Fruit fly (Drosophila melanogaster) whole organism, pupa: Measurements from ENCODE around the gene CG10561.
A peak's percentile ranks its signal among the peaks of the same experiment; 100 is the strongest.

ENCODE experiments used
- CG10348 ChIP-seq: fragments of 200-800 bp; sonication (Bioruptor generic); IDR thresholded peaks from 2 replicates; pipeline ENCODE4 v1.3.6; 2022; ENCODE audit warnings: missing biosample characterization, missing genetic modification characterization
- CG12605 ChIP-seq: fragments of 200-800 bp; sonication (Bioruptor generic); IDR thresholded peaks from 2 replicates; pipeline ENCODE4 v1.3.6; 2022; ENCODE audit warnings: missing biosample characterization, missing genetic modification characterization
- CG13204 ChIP-seq: fragments of 200-800 bp; sonication (Bioruptor generic); optimal IDR thresholded peaks from 2 replicates; lab custom pipeline; 2018; ENCODE audit warnings: missing biosample characterization, mild to moderate bottlenecking, missing genetic modification characterization, moderate library complexity
- CG14655 ChIP-seq: fragments of 200-800 bp; sonication (Bioruptor generic); optimal IDR thresholded peaks from 3 replicates; lab custom pipeline; 2017; ENCODE audit warnings: mild to moderate bottlenecking, missing biosample characterization, missing genetic modification reagents, missing genetic modification characterization
- CG15710 ChIP-seq: fragments of 200-800 bp; sonication (Bioruptor generic); optimal IDR thresholded peaks from 2 replicates; lab custom pipeline; 2018; ENCODE audit warnings: missing biosample characterization, mild to moderate bottlenecking, missing genetic modification characterization, moderate library complexity
- CG17806 ChIP-seq: fragments of 200-800 bp; sonication (Bioruptor generic); optimal IDR thresholded peaks from 2 replicates; lab custom pipeline; 2018; ENCODE audit warnings: missing biosample characterization, mild to moderate bottlenecking, missing genetic modification characterization, moderate library complexity
- CG32121 ChIP-seq: fragments of 200-800 bp; sonication (Bioruptor generic); IDR thresholded peaks from 2 replicates; pipeline ENCODE4 v1.3.6; 2022; ENCODE audit warnings: missing biosample characterization, missing genetic modification characterization
- CG34367 ChIP-seq: fragments of 200-800 bp; sonication (Bioruptor generic); optimal IDR thresholded peaks from 2 replicates; lab custom pipeline; 2018; ENCODE audit warnings: missing biosample characterization, mild to moderate bottlenecking, missing genetic modification characterization
- CG4496 ChIP-seq: fragments of 200-800 bp; sonication (Bioruptor generic); IDR thresholded peaks from 3 replicates; pipeline ENCODE4 v1.3.6; 2022; ENCODE audit warnings: missing biosample characterization, missing genetic modification characterization
- CG8159 ChIP-seq: fragments of 200-800 bp; sonication (Bioruptor generic); optimal IDR thresholded peaks from 3 replicates; lab custom pipeline; 2018; ENCODE audit warnings: missing biosample characterization, mild to moderate bottlenecking, missing genetic modification characterization, moderate library complexity
- CG8301 ChIP-seq: fragments of 200-800 bp; sonication (Bioruptor generic); optimal IDR thresholded peaks from 2 replicates; lab custom pipeline; 2018; ENCODE audit warnings: missing biosample characterization, mild to moderate bottlenecking, missing genetic modification characterization
- CG9948 ChIP-seq: fragments of 200-800 bp; sonication (Bioruptor generic); optimal IDR thresholded peaks from 2 replicates; lab custom pipeline; 2018; ENCODE audit warnings: missing biosample characterization, mild to moderate bottlenecking, missing genetic modification characterization, moderate library complexity
- D1 ChIP-seq: fragments of 200-800 bp; sonication (Bioruptor generic); optimal IDR thresholded peaks from 2 replicates; lab custom pipeline; 2018; ENCODE audit warnings: missing biosample characterization, mild to moderate bottlenecking, missing genetic modification characterization, moderate library complexity
- EcR ChIP-seq: fragments of 200-800 bp; sonication (Bioruptor generic); optimal IDR thresholded peaks from 3 replicates; lab custom pipeline; 2019; ENCODE audit warnings: missing biosample characterization, missing genetic modification characterization, mild to moderate bottlenecking, moderate library complexity, missing genetic modification reagents
- Ets98B ChIP-seq: fragments of 200-800 bp; sonication (Bioruptor generic); IDR thresholded peaks from 2 replicates; pipeline ENCODE4 v1.3.6; 2022; ENCODE audit warnings: missing biosample characterization, missing genetic modification characterization
- Pif1A ChIP-seq: fragments of 200-800 bp; sonication (Bioruptor generic); optimal IDR thresholded peaks from 3 replicates; lab custom pipeline; 2016; ENCODE audit warnings: missing biosample characterization, missing genetic modification characterization
- Pif1B ChIP-seq: fragments of 200-800 bp; sonication (Bioruptor generic); optimal IDR thresholded peaks from 3 replicates; lab custom pipeline; 2016; ENCODE audit warnings: missing biosample characterization, missing genetic modification characterization
- Snoo ChIP-seq: fragments of 200-800 bp; sonication (Bioruptor generic); optimal IDR thresholded peaks from 3 replicates; lab custom pipeline; 2017; ENCODE audit warnings: missing biosample characterization, mild to moderate bottlenecking, missing genetic modification characterization, inconsistent platforms
- fd96Ca ChIP-seq: fragments of 200-800 bp; sonication (Bioruptor generic); IDR thresholded peaks from 3 replicates; pipeline ENCODE4 v1.3.6; 2022; ENCODE audit warnings: missing biosample characterization, missing genetic modification characterization
- gl ChIP-seq: fragments of 200-800 bp; sonication (Bioruptor generic); optimal IDR thresholded peaks from 2 replicates; lab custom pipeline; 2018; ENCODE audit warnings: missing biosample characterization, mild to moderate bottlenecking, missing genetic modification characterization
- rn ChIP-seq: fragments of 200-800 bp; sonication (Bioruptor generic); IDR thresholded peaks from 2 replicates; pipeline ENCODE4 v1.3.6; 2022; ENCODE audit warnings: missing biosample characterization, missing genetic modification characterization

The CG10561 gene

DNA sequence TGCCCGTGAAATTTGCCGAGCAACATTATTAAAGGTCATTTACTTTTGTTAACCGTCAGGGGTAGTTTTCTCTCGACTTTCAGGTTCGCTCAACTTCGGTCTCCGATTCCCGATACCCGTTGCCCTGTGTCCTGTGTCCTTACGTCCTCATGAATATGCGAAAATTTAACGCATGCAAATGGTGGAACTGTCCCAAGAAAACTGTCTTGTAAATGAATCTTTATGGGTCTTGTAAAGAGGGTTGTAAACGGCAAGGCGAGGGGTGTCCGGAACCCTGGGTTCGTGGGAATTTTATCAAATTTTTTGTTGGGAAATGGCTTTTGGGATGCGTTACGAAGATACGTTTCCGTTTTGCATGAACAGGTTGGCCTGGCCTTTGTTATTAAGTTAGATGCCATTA is 25.6 kb downstream of the CG10561 start:
- TF ChIP-seq CG4496 = no peak
- TF ChIP-seq rn = no peak
- TF ChIP-seq Ets98B (GFP tag; lab: Robert Waterston, UW) = no peak
- no peak for TF ChIP-seq CG8301 (tag; lab: Kevin White, UChicago)
- TF ChIP-seq CG8159 (tag; lab: Kevin White, UChicago) = no peak
- peak; percentile 23 for TF ChIP-seq EcR
- TF ChIP-seq CG17806 (tag; lab: Kevin White, UChicago) = no peak

DNA sequence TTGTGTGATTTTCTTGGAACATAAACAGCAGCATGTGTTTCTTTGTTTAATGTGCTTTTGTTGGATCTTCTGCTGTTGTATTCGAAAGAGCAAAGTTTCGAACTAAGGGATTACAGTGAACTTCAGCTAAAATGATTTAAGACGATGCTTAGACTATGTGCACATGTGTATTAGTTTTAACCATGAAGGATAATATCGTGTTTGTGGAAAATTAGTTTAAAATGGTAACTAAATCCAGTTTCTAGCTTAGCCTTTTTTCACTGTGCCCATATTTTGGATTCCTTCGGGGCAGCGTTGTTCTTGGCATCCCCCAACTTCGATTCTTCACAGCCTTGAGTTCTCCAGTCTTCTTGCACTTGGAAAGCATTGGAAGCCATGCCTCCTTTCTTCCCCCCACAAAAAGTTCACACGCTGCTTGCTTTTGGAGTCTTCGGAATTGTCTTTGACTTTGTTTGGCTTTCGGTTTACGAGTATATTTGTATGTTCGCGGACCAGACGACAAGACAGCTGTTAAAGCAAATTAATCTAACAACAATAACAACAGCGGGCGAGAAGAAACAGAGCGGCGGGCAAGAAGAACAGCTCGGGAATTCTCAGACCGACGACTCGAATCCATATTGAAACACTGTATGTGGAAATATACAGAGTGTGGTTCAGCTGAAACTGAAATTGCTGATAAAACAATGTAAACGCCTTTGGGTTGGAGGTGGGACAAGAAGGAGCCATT is 26.2 kb downstream of the CG10561 start:
- TF ChIP-seq Snoo (tag; lab: Kevin White, UChicago) (no peak), CG8159 (tag; lab: Kevin White, UChicago) (peak; percentile 57), CG17806 (tag; lab: Kevin White, UChicago) (peak; percentile 49), Pif1A (GFP tag; lab: Kevin White, UChicago) (peak; percentile 6), gl (tag; lab: Kevin White, UChicago) (peak; percentile 16), EcR (no peak), fd96Ca (GFP tag; lab: Robert Waterston, UW) (no peak), CG9948 (tag; lab: Kevin White, UChicago) (peak; percentile 10), Pif1B (GFP tag; lab: Kevin White, UChicago) (no peak), CG14655 (peak; percentile 25)

dm6 chr2L:19140984-19141262 is 26.7 kb downstream of the CG10561 start:
- TF ChIP-seq CG9948 (tag; lab: Kevin White, UChicago) (no peak), EcR (no peak), CG34367 (tag; lab: Kevin White, UChicago) (peak; percentile 13), CG15710 (tag; lab: Kevin White, UChicago) (peak; percentile 5), Pif1B (GFP tag; lab: Kevin White, UChicago) (peak; percentile 17), CG14655 (peak; percentile 48), CG32121 (GFP tag; lab: Robert Waterston, UW) (peak; percentile 29; the same call in 1 of the 2 replicates), CG17806 (tag; lab: Kevin White, UChicago) (peak; percentile 25), Pif1A (GFP tag; lab: Kevin White, UChicago) (peak; percentile 49), CG13204 (GFP tag; lab: Kevin White, UChicago) (no peak), CG8159 (tag; lab: Kevin White, UChicago) (peak; percentile 17), Snoo (tag; lab: Kevin White, UChicago) (no peak), D1 (tag; lab: Kevin White, UChicago) (no peak), rn (no peak), CG8301 (tag; lab: Kevin White, UChicago) (peak; percentile 61), fd96Ca (GFP tag; lab: Robert Waterston, UW) (peak; percentile 72)

dm6 chr2L:19141435-19142126 is 27.4 kb downstream of the CG10561 start:
- TF ChIP-seq CG10348 (GFP tag; lab: Robert Waterston, UW) = no peak
- peak; percentile 56 for TF ChIP-seq CG15710 (tag; lab: Kevin White, UChicago)
- peak; percentile 70; the same call in 2 of the 3 replicates for TF ChIP-seq fd96Ca (GFP tag; lab: Robert Waterston, UW)
- peak; percentile 77 for TF ChIP-seq CG32121 (GFP tag; lab: Robert Waterston, UW)
- peak; percentile 28 for TF ChIP-seq gl (tag; lab: Kevin White, UChicago)
- TF ChIP-seq Pif1B (GFP tag; lab: Kevin White, UChicago) = peak; percentile 75
- TF ChIP-seq CG8301 (tag; lab: Kevin White, UChicago) = peak; percentile 96
- peak; percentile 97 for TF ChIP-seq CG14655
- no peak for TF ChIP-seq Ets98B (GFP tag; lab: Robert Waterston, UW)
- peak; percentile 88 for TF ChIP-seq Snoo (tag; lab: Kevin White, UChicago)
- peak; percentile 86 for TF ChIP-seq CG9948 (tag; lab: Kevin White, UChicago)
- no peak for TF ChIP-seq EcR
- peak; percentile 56 for TF ChIP-seq rn
- peak; percentile 36 for TF ChIP-seq D1 (tag; lab: Kevin White, UChicago)
- TF ChIP-seq CG4496 = peak; percentile 85
- TF ChIP-seq Pif1A (GFP tag; lab: Kevin White, UChicago) = peak; percentile 84
- peak; percentile 80 for TF ChIP-seq CG8159 (tag; lab: Kevin White, UChicago)
- TF ChIP-seq CG13204 (GFP tag; lab: Kevin White, UChicago) = no peak
- peak; percentile 72 for TF ChIP-seq CG34367 (tag; lab: Kevin White, UChicago)
- TF ChIP-seq CG17806 (tag; lab: Kevin White, UChicago) = peak; percentile 81
- TF ChIP-seq CG12605 (GFP tag; lab: Robert Waterston, UW) = 0 out of 2 replicates have a peak, but pooled peaks have one; percentile 17

DNA sequence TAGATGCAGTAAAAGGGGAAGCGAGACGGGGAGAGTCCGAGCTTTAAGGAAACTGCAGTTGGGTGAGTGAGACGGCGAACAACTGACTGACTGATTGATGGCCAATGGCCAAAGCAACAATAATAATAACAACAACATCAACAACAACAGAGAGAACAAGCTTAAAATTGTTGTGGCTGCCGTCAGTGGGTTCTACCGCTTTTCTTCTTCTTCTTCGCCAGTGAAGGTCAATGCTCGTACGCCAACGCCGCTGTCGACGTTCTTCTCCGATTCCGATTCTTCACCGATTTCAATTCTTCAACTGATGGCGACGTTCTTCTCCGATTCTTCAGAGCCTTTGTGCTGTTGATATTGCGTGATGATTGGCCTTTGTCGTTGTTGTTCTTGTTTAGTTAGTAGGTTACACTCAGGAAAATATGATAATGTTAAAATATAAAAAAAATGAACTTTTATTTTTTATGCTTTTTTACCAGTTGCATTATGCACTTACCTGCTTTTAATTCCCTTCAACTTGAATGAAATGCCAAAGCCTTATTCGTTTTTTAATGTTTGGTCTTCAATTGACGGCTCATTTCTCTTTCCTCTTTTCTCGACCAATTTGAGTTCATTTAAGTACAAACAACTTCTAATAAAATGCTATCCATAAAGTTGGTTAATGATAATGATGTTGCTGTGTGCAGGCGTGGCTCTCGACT is 28.1 kb downstream of the CG10561 start:
- TF ChIP-seq CG17806 (tag; lab: Kevin White, UChicago) (peak; percentile 81), CG15710 (tag; lab: Kevin White, UChicago) (peak; percentile 63), CG14655 (peak; percentile 84), CG9948 (tag; lab: Kevin White, UChicago) (peak; percentile 73), CG8159 (tag; lab: Kevin White, UChicago) (peak; percentile 72), Ets98B (GFP tag; lab: Robert Waterston, UW) (0 out of 2 replicates have a peak, but pooled peaks have one; percentile 4), CG13204 (GFP tag; lab: Kevin White, UChicago) (no peak), CG32121 (GFP tag; lab: Robert Waterston, UW) (no peak), Pif1B (GFP tag; lab: Kevin White, UChicago) (peak; percentile 7), D1 (tag; lab: Kevin White, UChicago) (peak; percentile 35), CG12605 (GFP tag; lab: Robert Waterston, UW) (no peak), gl (tag; lab: Kevin White, UChicago) (no peak), CG8301 (tag; lab: Kevin White, UChicago) (peak; percentile 77), Pif1A (GFP tag; lab: Kevin White, UChicago) (peak; percentile 62), CG10348 (GFP tag; lab: Robert Waterston, UW) (no peak), rn (no peak), CG4496 (peak; percentile 74), Snoo (tag; lab: Kevin White, UChicago) (peak; percentile 28), fd96Ca (GFP tag; lab: Robert Waterston, UW) (0 out of 3 replicates have a peak, but pooled peaks have one; percentile 7), EcR (peak; percentile 97), CG34367 (tag; lab: Kevin White, UChicago) (peak; percentile 51)
